Fruit fly (Drosophila melanogaster): ENCODE data around the gene CG34250.

Gene CG34250

dm6 chr3L:17495266-17495961 lies 19.4 kb downstream of the CG34250 start (continued):
- TF ChIP-seq CG8359 (GFP tag; optimal IDR thresholded peaks at IDR 0.05; ENCODE audit: borderline replicate concordance): no peak
- no peak for TF ChIP-seq CG10321 (GFP tag; IDR thresholded peaks at IDR 0.05)
- no peak for TF ChIP-seq E2f1 (GFP tag; IDR thresholded peaks at IDR 0.05)
- no peak for TF ChIP-seq CG10462 (GFP tag; optimal IDR thresholded peaks at IDR 0.05)
- TF ChIP-seq repo (GFP tag; optimal IDR thresholded peaks at IDR 0.05): no peak
- peak; percentile 25 for TF ChIP-seq lbe (GFP tag; optimal IDR thresholded peaks at IDR 0.05)
- no peak for TF ChIP-seq CG4854 (GFP tag; optimal IDR thresholded peaks at IDR 0.05)
- TF ChIP-seq wek (GFP tag; optimal IDR thresholded peaks at IDR 0.05): no peak
- TF ChIP-seq fd3F (GFP tag; optimal IDR thresholded peaks at IDR 0.05): no peak
- no peak for TF ChIP-seq NfI (GFP tag; optimal IDR thresholded peaks at IDR 0.05)
- TF ChIP-seq CG14014 (GFP tag; IDR thresholded peaks at IDR 0.05): no peak
- TF ChIP-seq Fer2 (tag; optimal IDR thresholded peaks at IDR 0.05): no peak
- TF ChIP-seq CG15073 (GFP tag; optimal IDR thresholded peaks at IDR 0.05): no peak
- TF ChIP-seq E2f2 (GFP tag; IDR thresholded peaks at IDR 0.05): peak; percentile 13; the same call in 1 of the 2 replicates
- TF ChIP-seq CG3726 (GFP tag; IDR thresholded peaks at IDR 0.05): no peak
- no peak for TF ChIP-seq CG12744 (GFP tag; optimal IDR thresholded peaks at IDR 0.05)
- TF ChIP-seq onecut (GFP tag; IDR thresholded peaks at IDR 0.05): no peak
- 0 out of 2 replicates have a peak, but pooled peaks have one; percentile 52 for TF ChIP-seq Awh (GFP tag; IDR thresholded peaks at IDR 0.05)
- TF ChIP-seq CG7745 (tag; optimal IDR thresholded peaks at IDR 0.05): no peak
- no peak for TF ChIP-seq ase (GFP tag; IDR thresholded peaks at IDR 0.05)
- no peak for TF ChIP-seq nerfin-1 (tag; optimal IDR thresholded peaks at IDR 0.05)
- no peak for TF ChIP-seq CG14965 (GFP tag; optimal IDR thresholded peaks at IDR 0.05; ENCODE audit: borderline replicate concordance)
- no peak for TF ChIP-seq dpn (GFP tag; optimal IDR thresholded peaks at IDR 0.05)
- no peak for TF ChIP-seq CG43689 (GFP tag; IDR thresholded peaks at IDR 0.05)
- no peak for TF ChIP-seq Neu2 (GFP tag; optimal IDR thresholded peaks at IDR 0.05; ENCODE audit: borderline replicate concordance)
- TF ChIP-seq CG16863 (GFP tag; optimal IDR thresholded peaks at IDR 0.05): peak; percentile 24
- no peak for TF ChIP-seq CG11247 (GFP tag; IDR thresholded peaks at IDR 0.05)
- TF ChIP-seq pan (optimal IDR thresholded peaks at IDR 0.05): no peak
- TF ChIP-seq pan (GFP tag; optimal IDR thresholded peaks at IDR 0.05 in 1 of 2, IDR thresholded peaks at IDR 0.05 in 1 of 2): no peak
- no peak for TF ChIP-seq CG1832 (GFP tag; optimal IDR thresholded peaks at IDR 0.05)
- TF ChIP-seq luna (GFP tag; optimal IDR thresholded peaks at IDR 0.05): no peak
- TF ChIP-seq ind (GFP tag; optimal IDR thresholded peaks at IDR 0.05): no peak
- TF ChIP-seq hbn (GFP tag; IDR thresholded peaks at IDR 0.05; ENCODE audit: partially characterized antibody): no peak
- no peak for TF ChIP-seq Rx (GFP tag; IDR thresholded peaks at IDR 0.05)
- 0 out of 2 replicates have a peak, but pooled peaks have one; percentile 24 for TF ChIP-seq ttk (GFP tag; IDR thresholded peaks at IDR 0.05)
- TF ChIP-seq CG12236 (GFP tag; optimal IDR thresholded peaks at IDR 0.05): no peak
- TF ChIP-seq twi (tag; optimal IDR thresholded peaks at IDR 0.05): no peak
- peak; percentile 70 for TF ChIP-seq CG2712 (tag; optimal IDR thresholded peaks at IDR 0.05)
- TF ChIP-seq Max (GFP tag; optimal IDR thresholded peaks at IDR 0.05): no peak
- TF ChIP-seq CG42726 (GFP tag; IDR thresholded peaks at IDR 0.05; ENCODE audit: partially characterized antibody): no peak
- no peak for TF ChIP-seq Sin3A (optimal IDR thresholded peaks at IDR 0.05)
- TF ChIP-seq CG16815 (GFP tag; optimal IDR thresholded peaks at IDR 0.05): no peak
- TF ChIP-seq tap (tag; optimal IDR thresholded peaks at IDR 0.05): no peak
- no peak for TF ChIP-seq Dek (tag; optimal IDR thresholded peaks at IDR 0.05)
- peak; percentile 9 for TF ChIP-seq CG10209 (GFP tag; optimal IDR thresholded peaks at IDR 0.05)
- TF ChIP-seq seq (GFP tag; IDR thresholded peaks at IDR 0.05): no peak
- no peak for TF ChIP-seq grn (GFP tag; optimal IDR thresholded peaks at IDR 0.05)
- TF ChIP-seq CG32767 (GFP tag; IDR thresholded peaks at IDR 0.05): no peak
- TF ChIP-seq CG12942 (GFP tag; optimal IDR thresholded peaks at IDR 0.05): no peak
- TF ChIP-seq gfzf (GFP tag; optimal IDR thresholded peaks at IDR 0.05): no peak
- TF ChIP-seq Bdp1 (GFP tag; optimal IDR thresholded peaks at IDR 0.05): no peak
